Worm (Caenorhabditis elegans): ENCODE data around the gene ndnf-1.

- TF ChIP-seq nhr-10 (tag; optimal IDR thresholded peaks at IDR 0.05): no peak
- TF ChIP-seq hlh-30 (tag; optimal IDR thresholded peaks at IDR 0.05; ENCODE audit: insufficient read depth): no peak
- no peak for TF ChIP-seq zfp-2 (tag; optimal IDR thresholded peaks at IDR 0.05)
- TF ChIP-seq R02D3.7 (tag; optimal IDR thresholded peaks at IDR 0.05): no peak
Measured at ce11 chrIV:3046889-3047288, 18.1 kb upstream of the ndnf-1 start.

All from whole organism, L4 larva.